Fruit fly (Drosophila melanogaster) whole organism, embryonic: Measurements from ENCODE around the gene CG43678.

Experiments
- Abd-B ChIP-seq: fragments of 200-800 bp; sonication (Bioruptor generic); optimal IDR thresholded peaks from 2 replicates; lab custom pipeline; 2018; ENCODE audit warnings: missing biosample characterization, mild to moderate bottlenecking, missing genetic modification characterization, moderate library complexity
- CG11560 ChIP-seq: fragments of 200-800 bp; sonication (Bioruptor generic); IDR thresholded peaks from 3 replicates; pipeline ENCODE4 v1.3.6; 2022; ENCODE audit warnings: missing biosample characterization, missing genetic modification characterization
- CG11696 ChIP-seq: fragments of 200-800 bp; sonication (Bioruptor generic); IDR thresholded peaks from 2 replicates; pipeline ENCODE4 v1.3.6; 2022; ENCODE audit warnings: missing biosample characterization, missing genetic modification characterization
- CG13123 ChIP-seq: fragments of 200-800 bp; sonication (Bioruptor generic); optimal IDR thresholded peaks from 2 replicates; lab custom pipeline; 2016; ENCODE audit warnings: missing biosample characterization, missing genetic modification characterization
- CG3726 ChIP-seq: fragments of 200-800 bp; sonication (Bioruptor generic); IDR thresholded peaks from 3 replicates; pipeline ENCODE4, ENCODE4 v1.3.6; 2022; ENCODE audit warnings: missing biosample characterization, missing genetic modification characterization
- Hr78 ChIP-seq, 2 experiments: fragments of 200-800 bp in 1 of 2; fragments of >200 bp in 1 of 2; sonication (Bioruptor generic) in 1 of 2; optimal IDR thresholded peaks; 2 replicates each; lab custom pipeline; 2017 to 2019; ENCODE audit warnings: missing biosample characterization in 2 of 2, missing genetic modification characterization in 2 of 2, mild to moderate bottlenecking in 1 of 2, moderate library complexity in 1 of 2
- sima ChIP-seq: fragments of 200-800 bp; sonication (Bioruptor generic); optimal IDR thresholded peaks from 2 replicates; lab custom pipeline; 2016; ENCODE audit warnings: missing biosample characterization, missing genetic modification characterization

DNA sequence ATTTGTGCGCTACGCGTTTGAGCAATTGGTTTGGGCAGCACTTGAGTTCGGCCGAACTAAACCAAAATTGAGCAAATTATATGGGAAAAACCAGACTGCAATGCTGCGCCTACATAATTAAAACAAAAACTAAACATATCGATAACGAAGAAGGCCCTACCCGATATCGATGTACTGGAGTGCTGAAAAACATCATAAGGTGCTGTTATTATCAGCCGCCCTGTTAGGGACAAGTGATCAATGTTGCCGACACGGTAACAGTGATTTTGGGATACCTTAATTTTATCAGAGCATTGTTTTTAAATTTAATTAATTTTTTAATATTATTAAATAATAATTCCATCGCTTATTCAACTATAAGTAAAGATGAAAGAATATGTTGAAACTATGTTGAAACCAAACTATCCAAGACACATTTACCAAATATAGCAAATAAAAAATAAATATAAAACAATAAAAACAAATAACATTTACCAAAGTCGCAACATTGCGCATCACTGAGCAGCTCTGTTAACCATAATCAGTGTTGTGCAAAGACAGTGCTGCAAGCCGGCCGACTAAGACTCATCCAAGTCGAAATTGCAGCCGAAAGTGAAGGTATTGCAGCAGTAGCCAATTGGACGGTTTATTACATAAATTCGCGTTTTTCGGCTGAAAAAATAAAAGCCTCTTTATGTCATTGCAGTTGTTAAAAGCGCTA is 45.4 kb upstream of the CG43678 start, which contains the start of the genes sstn, Plp and GlyRS:
- TF ChIP-seq Abd-B (GFP tag; lab: Kevin White, UChicago) (no peak), Hr78 (GFP tag; optimal IDR thresholded peaks at IDR 0.05; lab: Kevin White, UChicago) (no peak), CG3726 (GFP tag; lab: Robert Waterston, UW) (no peak), CG11696 (GFP tag; lab: Robert Waterston, UW) (no peak), sima (GFP tag; lab: Kevin White, UChicago) (no peak), CG11560 (tag; lab: Robert Waterston, UW) (no peak), CG13123 (peak; percentile 22)
